Fruit fly (Drosophila melanogaster): ENCODE results near the gene Oat.

Oat gene

dm6 chr3L:19687200-19687687, 37.6 kb upstream of the Oat start, which contains the start of the genes CG8765 and Gbeta76C (continued):
- TF ChIP-seq CG30020 (tag; optimal IDR thresholded peaks at IDR 0.05) (no peak), sisA (GFP tag; IDR thresholded peaks at IDR 0.05) (peak; percentile 12; the same call in 1 of the 2 replicates), CG2116 (GFP tag; optimal IDR thresholded peaks at IDR 0.05) (peak; percentile 62), CG17361 (GFP tag; IDR thresholded peaks at IDR 0.05) (peak; percentile 29; the same call in 1 of the 3 replicates), sob (GFP tag; IDR thresholded peaks at IDR 0.05) (peak; percentile 77), Ets65A (GFP tag) (peak; percentile 95), sim (GFP tag; IDR thresholded peaks at IDR 0.05) (no peak), row (GFP tag; IDR thresholded peaks at IDR 0.05) (peak; percentile 57; the same call in 2 of the 3 replicates), insv (GFP tag; optimal IDR thresholded peaks at IDR 0.05) (peak in 1 of 2 experiments; percentile 66), CG6689 (GFP tag; IDR thresholded peaks at IDR 0.05) (peak; percentile 44; the same call in 1 of the 2 replicates), Ets97D (GFP tag; optimal IDR thresholded peaks at IDR 0.05) (peak; percentile 92)

dm6 chr3L:19683520-19683919, 33.9 kb upstream of the Oat start:
- TF ChIP-seq cg (GFP tag; optimal IDR thresholded peaks at IDR 0.05) (no peak), nerfin-2 (GFP tag; IDR thresholded peaks at IDR 0.05; ENCODE audit: partially characterized antibody) (peak; percentile 55; the same call in 1 of the 2 replicates), CG6254 (GFP tag; optimal IDR thresholded peaks at IDR 0.05) (no peak), nmo (GFP tag; optimal IDR thresholded peaks at IDR 0.05) (no peak), Side (GFP tag; optimal IDR thresholded peaks at IDR 0.05) (no peak), vnd (GFP tag; IDR thresholded peaks at IDR 0.05; ENCODE audit: partially characterized antibody) (peak; percentile 38; the same call in 1 of the 3 replicates), CG7963 (GFP tag; IDR thresholded peaks at IDR 0.05; ENCODE audit: partially characterized antibody) (peak; percentile 16; the same call in 1 of the 3 replicates), oc (tag; optimal IDR thresholded peaks at IDR 0.05) (no peak), CG10209 (GFP tag; optimal IDR thresholded peaks at IDR 0.05) (no peak), Chrac-16 (GFP tag; optimal IDR thresholded peaks at IDR 0.05) (no peak), CG1792 (GFP tag; optimal IDR thresholded peaks at IDR 0.05) (no peak), CG7745 (tag; optimal IDR thresholded peaks at IDR 0.05) (no peak), inv (GFP tag; IDR thresholded peaks at IDR 0.05; ENCODE audit: partially characterized antibody) (0 out of 2 replicates have a peak, but pooled peaks have one; percentile 12), tna (GFP tag; IDR thresholded peaks at IDR 0.05; ENCODE audit: partially characterized antibody) (peak; percentile 18; the same call in 1 of the 2 replicates), ranshi (GFP tag; IDR thresholded peaks at IDR 0.05) (no peak), CG4328 (GFP tag; optimal IDR thresholded peaks at IDR 0.05) (no peak), HLH4C (GFP tag; IDR thresholded peaks at IDR 0.05; ENCODE audit: partially characterized antibody) (peak; percentile 30; the same call in 2 of the 3 replicates), CG16813 (GFP tag; IDR thresholded peaks at IDR 0.05; ENCODE audit: partially characterized antibody) (peak; percentile 53; the same call in 1 of the 3 replicates)

dm6 chr3L:19682902-19683301, 33.3 kb upstream of the Oat start:
- TF ChIP-seq CG14667 (GFP tag; IDR thresholded peaks at IDR 0.05) = no peak
- TF ChIP-seq chinmo (GFP tag; IDR thresholded peaks at IDR 0.05; ENCODE audit: partially characterized antibody) = peak; percentile 79; the same call in 1 of the 4 replicates
- no peak for TF ChIP-seq tio (GFP tag; optimal IDR thresholded peaks at IDR 0.05)
- no peak for TF ChIP-seq Antp (GFP tag; optimal IDR thresholded peaks at IDR 0.05)
- TF ChIP-seq knrl (GFP tag; IDR thresholded peaks at IDR 0.05; ENCODE audit: partially characterized antibody) = no peak
- TF ChIP-seq ftz-f1 (GFP tag; optimal IDR thresholded peaks at IDR 0.05) = peak; percentile 31
- TF ChIP-seq CG17359 (tag; optimal IDR thresholded peaks at IDR 0.05) = no peak
- TF ChIP-seq gem (tag; optimal IDR thresholded peaks at IDR 0.05) = no peak
- peak; percentile 100 for TF ChIP-seq Nf-YB (GFP tag; optimal IDR thresholded peaks at IDR 0.05)
- no peak for TF ChIP-seq dysf (GFP tag; IDR thresholded peaks at IDR 0.05)
- no peak for TF ChIP-seq gcm (GFP tag; optimal IDR thresholded peaks at IDR 0.05)
- peak; percentile 46 for TF ChIP-seq bbx (GFP tag; IDR thresholded peaks at IDR 0.05; ENCODE audit: partially characterized antibody)
- no peak for TF ChIP-seq CG4617 (GFP tag; optimal IDR thresholded peaks at IDR 0.05; ENCODE audit: borderline replicate concordance)
- no peak for TF ChIP-seq Elba2 (GFP tag; optimal IDR thresholded peaks at IDR 0.05)
- TF ChIP-seq hbn (GFP tag; IDR thresholded peaks at IDR 0.05; ENCODE audit: partially characterized antibody) = 0 out of 2 replicates have a peak, but pooled peaks have one; percentile 21
- TF ChIP-seq Med (GFP tag) = peak; percentile 4
- TF ChIP-seq sna (GFP tag; IDR thresholded peaks at IDR 0.05; ENCODE audit: partially characterized antibody) = peak; percentile 34
- 0 out of 2 replicates have a peak, but pooled peaks have one; percentile 26 for TF ChIP-seq seq (GFP tag; IDR thresholded peaks at IDR 0.05)

Measured in whole organism, embryonic.